Fruit fly (Drosophila melanogaster) whole organism: ENCODE measurements around the gene CG14324.

ENCODE experiments used
- pan ChIP-seq: fragments of >200 bp; optimal IDR thresholded peaks from 2 replicates; lab custom pipeline; 2017
- psq ChIP-seq: fragments of >200 bp; optimal IDR thresholded peaks from 2 replicates; lab custom pipeline; 2017

DNA sequence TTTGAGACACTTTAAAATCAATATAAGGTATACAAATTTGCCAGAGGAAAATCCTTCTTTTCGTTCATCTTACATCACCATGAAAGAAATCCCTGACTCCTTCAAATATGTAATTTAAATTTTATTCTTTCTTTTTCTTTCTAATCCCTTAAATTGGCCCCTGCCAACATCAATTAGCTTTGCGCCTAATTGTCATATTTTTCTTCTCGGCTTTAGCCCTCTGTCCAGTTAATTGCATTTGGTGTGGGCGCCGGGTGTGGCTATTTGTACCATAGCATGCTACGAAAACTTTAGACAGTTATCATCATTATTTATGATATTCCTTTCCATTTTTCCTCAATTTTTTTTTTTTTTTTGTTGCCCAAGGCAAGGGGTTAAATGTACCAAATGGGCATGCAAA, 11.8 kb upstream of the CG14324 start, which contains the start of gene CG43175:
- TF ChIP-seq pan (lab: Kevin White, UChicago) (no peak), psq (lab: Kevin White, UChicago) (no peak)
